Fruit fly (Drosophila melanogaster) whole organism, embryonic: ENCODE results near the gene Adgf-D.

ENCODE experiments used
- Atf6 ChIP-seq: fragments of 200-800 bp; sonication (Bioruptor generic); IDR thresholded peaks from 2 replicates; pipeline ENCODE4 v1.3.6; 2022; ENCODE audit warnings: missing biosample characterization, missing genetic modification characterization
- CG10321 ChIP-seq: fragments of 200-800 bp; sonication (Bioruptor generic); IDR thresholded peaks from 2 replicates; pipeline ENCODE4 v1.3.6; 2022; ENCODE audit warnings: missing biosample characterization, missing genetic modification characterization
- CG11695 ChIP-seq: fragments of 200-800 bp; sonication (Bioruptor generic); IDR thresholded peaks from 3 replicates; pipeline ENCODE4 v1.3.6; 2022; ENCODE audit warnings: missing biosample characterization, missing genetic modification characterization
- CG13123 ChIP-seq: fragments of 200-800 bp; sonication (Bioruptor generic); optimal IDR thresholded peaks from 2 replicates; lab custom pipeline; 2016; ENCODE audit warnings: missing biosample characterization, missing genetic modification characterization
- CG13424 ChIP-seq: fragments of 200-800 bp; sonication (Bioruptor generic); optimal IDR thresholded peaks from 2 replicates; lab custom pipeline; 2019; ENCODE audit warnings: missing biosample characterization, mild to moderate bottlenecking, missing genetic modification characterization, moderate library complexity
- CG14014 ChIP-seq: fragments of 200-800 bp; sonication (Bioruptor generic); IDR thresholded peaks from 2 replicates; pipeline ENCODE4 v1.3.6; 2022; ENCODE audit warnings: missing biosample characterization, missing genetic modification characterization
- CG15269 ChIP-seq: fragments of 200-800 bp; sonication (Bioruptor generic); optimal IDR thresholded peaks from 2 replicates; lab custom pipeline; 2018; ENCODE audit warnings: missing biosample characterization, mild to moderate bottlenecking, missing genetic modification characterization, moderate library complexity
- CG17568 ChIP-seq: fragments of 200-800 bp; sonication (Bioruptor generic); optimal IDR thresholded peaks from 2 replicates; lab custom pipeline; 2018; ENCODE audit warnings: missing biosample characterization, mild to moderate bottlenecking, missing genetic modification characterization, moderate library complexity
- CG17829 ChIP-seq: fragments of 200-800 bp; optimal IDR thresholded peaks from 2 replicates; lab custom pipeline; 2019; ENCODE audit warnings: missing biosample characterization, mild to moderate bottlenecking, missing genetic modification characterization, moderate library complexity
- CG18476 ChIP-seq: fragments of 200-800 bp; sonication (Bioruptor generic); optimal IDR thresholded peaks from 2 replicates; lab custom pipeline; 2016; ENCODE audit warnings: missing biosample characterization, mild to moderate bottlenecking, missing genetic modification characterization
- CG30020 ChIP-seq: fragments of 200-800 bp; optimal IDR thresholded peaks from 2 replicates; lab custom pipeline; 2019; ENCODE audit warnings: missing biosample characterization, mild to moderate bottlenecking, missing genetic modification characterization, moderate library complexity
- CG34422 ChIP-seq: fragments of 200-800 bp; sonication (Bioruptor generic); IDR thresholded peaks from 3 replicates; pipeline ENCODE4 v1.3.6; 2022; ENCODE audit warnings: missing biosample characterization, missing genetic modification characterization
- CG4617 ChIP-seq: fragments of 200-800 bp; sonication (Bioruptor generic); optimal IDR thresholded peaks from 3 replicates; lab custom pipeline; 2016; ENCODE audit warnings: missing biosample characterization, missing genetic modification characterization, borderline replicate concordance
- CG4854 ChIP-seq: fragments of 200-800 bp; sonication (Bioruptor generic); optimal IDR thresholded peaks from 2 replicates; lab custom pipeline; 2016; ENCODE audit warnings: missing biosample characterization, missing genetic modification characterization, inconsistent platforms
- CG6791 ChIP-seq: fragments of 200-800 bp; sonication (Bioruptor generic); IDR thresholded peaks from 3 replicates; pipeline ENCODE4 v1.3.6; 2022; ENCODE audit warnings: missing biosample characterization, missing genetic modification characterization; ENCODE audit not compliant: partially characterized antibody
- CHES-1-like ChIP-seq: fragments of 200-800 bp; sonication (Bioruptor generic); optimal IDR thresholded peaks from 2 replicates; lab custom pipeline; 2016; ENCODE audit warnings: missing biosample characterization, missing genetic modification characterization
- Dip2 ChIP-seq: fragments of 200-800 bp; sonication (Bioruptor generic); IDR thresholded peaks from 2 replicates; pipeline ENCODE4 v1.3.6; 2022; ENCODE audit warnings: missing biosample characterization, missing genetic modification characterization
- Dp ChIP-seq: fragments of 200-800 bp; sonication (Bioruptor generic); optimal IDR thresholded peaks from 2 replicates; lab custom pipeline; 2018; ENCODE audit warnings: missing biosample characterization, mild to moderate bottlenecking, missing genetic modification characterization, moderate library complexity
- E2f2 ChIP-seq: fragments of 200-800 bp; sonication (Bioruptor generic); IDR thresholded peaks from 2 replicates; pipeline ENCODE4 v1.3.6; 2022; ENCODE audit warnings: missing biosample characterization, missing genetic modification characterization
- Elba2 ChIP-seq: fragments of 200-800 bp; sonication (Bioruptor generic); optimal IDR thresholded peaks from 3 replicates; lab custom pipeline; 2016; ENCODE audit warnings: missing biosample characterization, missing genetic modification characterization
- Hr39 ChIP-seq: fragments of >200 bp; optimal IDR thresholded peaks from 2 replicates; lab custom pipeline; 2017
- NC2β ChIP-seq: fragments of 200-800 bp; sonication (Bioruptor generic); optimal IDR thresholded peaks from 2 replicates; lab custom pipeline; 2016; ENCODE audit warnings: missing biosample characterization, missing genetic modification characterization
- Xrp1 ChIP-seq: fragments of 200-800 bp; sonication (Bioruptor generic); IDR thresholded peaks from 2 replicates; pipeline ENCODE4 v1.3.6; 2022; ENCODE audit warnings: missing biosample characterization, missing genetic modification characterization
- ap ChIP-seq: fragments of 200-800 bp; sonication (Bioruptor generic); IDR thresholded peaks from 2 replicates; pipeline ENCODE4 v1.3.6; 2022; ENCODE audit warnings: missing biosample characterization, missing genetic modification characterization
- az2 ChIP-seq: fragments of 200-800 bp; sonication (Bioruptor generic); optimal IDR thresholded peaks from 3 replicates; lab custom pipeline; 2016; ENCODE audit warnings: missing biosample characterization, missing genetic modification characterization
- bbx ChIP-seq: fragments of 200-800 bp; sonication (Bioruptor generic); IDR thresholded peaks from 2 replicates; pipeline ENCODE4 v1.3.6; 2022; ENCODE audit warnings: missing biosample characterization, missing genetic modification characterization; ENCODE audit not compliant: partially characterized antibody
- caup ChIP-seq: fragments of 200-800 bp; sonication (Bioruptor generic); optimal IDR thresholded peaks from 3 replicates; lab custom pipeline; 2017; ENCODE audit warnings: missing biosample characterization, mild to moderate bottlenecking, missing genetic modification characterization, moderate library complexity; ENCODE audit not compliant: severe bottlenecking
- ci ChIP-seq: fragments of 200-800 bp; sonication (Bioruptor generic); IDR thresholded peaks from 3 replicates; pipeline ENCODE4 v1.3.6; 2022; ENCODE audit warnings: missing biosample characterization, missing genetic modification characterization
- dati ChIP-seq: fragments of 200-800 bp; sonication (Bioruptor generic); IDR thresholded peaks from 2 replicates; pipeline ENCODE4 v1.3.6; 2022; ENCODE audit warnings: missing biosample characterization, missing genetic modification characterization
- emc ChIP-seq: fragments of 200-800 bp; sonication (Bioruptor generic); optimal IDR thresholded peaks from 2 replicates; lab custom pipeline; 2016; ENCODE audit warnings: missing biosample characterization, missing genetic modification characterization
- esg ChIP-seq: fragments of 200-800 bp; sonication (Bioruptor generic); conservative IDR thresholded peaks from 2 replicates; pipeline ENCODE4 v1.3.6; 2022; ENCODE audit warnings: missing biosample characterization, missing genetic modification characterization
- exex ChIP-seq: fragments of 200-800 bp; sonication (Bioruptor generic); optimal IDR thresholded peaks from 4 replicates; lab custom pipeline; 2018; ENCODE audit warnings: missing biosample characterization, mild to moderate bottlenecking, missing genetic modification characterization, moderate library complexity
- eyg ChIP-seq: fragments of 200-800 bp; sonication (Bioruptor generic); optimal IDR thresholded peaks from 3 replicates; lab custom pipeline; 2016; ENCODE audit warnings: missing biosample characterization, missing genetic modification characterization
- gcm ChIP-seq: fragments of 200-800 bp; sonication (Bioruptor generic); optimal IDR thresholded peaks from 2 replicates; lab custom pipeline; 2019; ENCODE audit warnings: missing biosample characterization, mild to moderate bottlenecking, missing genetic modification characterization, moderate library complexity
- ken ChIP-seq: fragments of 200-800 bp; sonication (Bioruptor generic); IDR thresholded peaks from 3 replicates; pipeline ENCODE4 v1.3.6; 2022; ENCODE audit warnings: missing biosample characterization, missing genetic modification characterization
- kni ChIP-seq: fragments of 200-800 bp; sonication (Bioruptor generic); optimal IDR thresholded peaks from 3 replicates; lab custom pipeline; 2017; ENCODE audit warnings: mild to moderate bottlenecking, missing biosample characterization, missing genetic modification reagents, missing genetic modification characterization
- luna ChIP-seq: fragments of 200-800 bp; sonication (Bioruptor generic); optimal IDR thresholded peaks from 2 replicates; lab custom pipeline; 2016; ENCODE audit warnings: missing biosample characterization, missing genetic modification characterization
- ranshi ChIP-seq: fragments of 200-800 bp; sonication (Bioruptor generic); IDR thresholded peaks from 2 replicates; pipeline ENCODE4 v1.3.6; 2022; ENCODE audit warnings: missing biosample characterization, missing genetic modification characterization
- sc ChIP-seq, 3 experiments: fragments of >200 bp in 2 of 3; fragments of 200-800 bp in 1 of 3; sonication (Bioruptor generic) in 1 of 3; optimal IDR thresholded peaks; 2 replicates in 2 of 3; 3 replicates in 1 of 3; lab custom pipeline; 2017; ENCODE audit warnings: mild to moderate bottlenecking in 1 of 3, missing biosample characterization in 1 of 3, missing genetic modification characterization in 1 of 3, missing genetic modification reagents in 1 of 3
- sisA ChIP-seq: fragments of 200-800 bp; sonication (Bioruptor generic); IDR thresholded peaks from 2 replicates; pipeline ENCODE4 v1.3.6; 2022; ENCODE audit warnings: missing biosample characterization, missing genetic modification characterization
- slbo ChIP-seq: fragments of 200-800 bp; sonication (Bioruptor generic); IDR thresholded peaks from 2 replicates; pipeline ENCODE4 v1.3.6; 2022; ENCODE audit warnings: missing biosample characterization, missing genetic modification characterization
- ssp ChIP-seq: fragments of 200-800 bp; sonication (Bioruptor generic); IDR thresholded peaks from 2 replicates; pipeline ENCODE4 v1.3.6; 2022; ENCODE audit warnings: missing biosample characterization, missing genetic modification characterization
- stwl ChIP-seq: fragments of 200-800 bp; sonication (Bioruptor generic); optimal IDR thresholded peaks from 3 replicates; lab custom pipeline; 2018; ENCODE audit warnings: missing biosample characterization, mild to moderate bottlenecking, missing genetic modification characterization, moderate library complexity
- tgo ChIP-seq: fragments of 200-800 bp; sonication (Bioruptor generic); IDR thresholded peaks from 3 replicates; pipeline ENCODE4 v1.3.6; 2022; ENCODE audit warnings: missing biosample characterization, missing genetic modification characterization
- tx ChIP-seq: fragments of 200-800 bp; sonication (Bioruptor generic); optimal IDR thresholded peaks from 2 replicates; lab custom pipeline; 2016; ENCODE audit warnings: missing biosample characterization, missing genetic modification characterization
- unc-4 ChIP-seq: fragments of 200-800 bp; sonication (Bioruptor generic); IDR thresholded peaks from 2 replicates; pipeline ENCODE4 v1.3.6; 2022; ENCODE audit warnings: missing biosample characterization, missing genetic modification characterization; ENCODE audit not compliant: partially characterized antibody
- unpg ChIP-seq: fragments of 200-800 bp; sonication (Bioruptor generic); optimal IDR thresholded peaks from 3 replicates; lab custom pipeline; 2018; ENCODE audit warnings: missing biosample characterization, mild to moderate bottlenecking, missing genetic modification characterization, moderate library complexity
- wor ChIP-seq: fragments of 200-800 bp; sonication (Bioruptor generic); IDR thresholded peaks from 2 replicates; pipeline ENCODE4 v1.3.6; 2022; ENCODE audit warnings: missing biosample characterization, missing genetic modification characterization

The Adgf-D gene

DNA sequence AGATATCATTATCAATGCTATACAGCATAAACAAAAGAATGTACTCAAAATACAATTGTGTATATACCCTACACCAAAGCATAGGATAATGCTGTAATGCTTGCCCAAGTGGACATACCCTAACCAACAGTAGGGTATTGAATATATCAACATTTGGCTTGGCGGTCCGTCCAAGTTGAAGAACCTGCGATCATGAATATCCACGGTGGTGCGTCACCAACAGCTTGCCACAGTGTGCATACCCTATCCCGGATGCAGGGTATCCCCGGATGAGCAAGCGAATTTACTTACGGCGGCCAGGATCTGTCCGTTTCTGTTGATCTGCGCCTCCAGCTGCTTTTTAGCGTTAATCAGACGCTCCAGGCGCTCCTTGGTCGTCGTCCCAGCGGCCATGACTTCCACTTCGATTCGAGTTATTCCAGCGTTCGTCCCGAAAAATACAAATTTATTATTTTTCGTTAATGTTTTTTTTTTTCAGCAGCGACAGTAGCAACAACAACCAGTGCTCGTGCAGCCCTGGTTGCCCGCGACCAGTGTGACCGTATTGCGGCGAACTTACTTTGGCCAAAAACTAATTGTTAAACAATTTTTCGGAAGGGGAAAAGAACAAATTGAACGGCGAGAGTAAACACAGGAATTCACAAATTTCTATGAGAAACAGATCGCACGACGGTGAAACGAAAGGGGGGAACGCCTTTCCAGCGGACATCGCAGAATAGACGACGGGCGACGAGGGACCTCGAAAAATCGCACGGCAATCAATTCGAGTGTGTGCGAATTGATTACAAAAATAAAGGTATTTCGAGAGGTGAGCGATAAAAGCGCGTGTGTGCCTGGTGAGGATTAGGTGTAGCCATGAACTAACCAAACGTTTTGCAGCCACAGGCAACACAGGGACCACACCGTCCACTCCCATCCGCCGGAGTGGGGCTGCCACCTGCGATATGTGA lies 28.8 kb downstream of the Adgf-D start, which contains the start of the genes Lkb1 and CG9588 (continued):
- TF ChIP-seq bbx (GFP tag; lab: Robert Waterston, UW): no peak
- TF ChIP-seq luna (GFP tag; lab: Kevin White, UChicago): no peak
- no peak for TF ChIP-seq Elba2 (GFP tag; lab: Kevin White, UChicago)
- peak; percentile 81 for TF ChIP-seq ken (GFP tag; lab: Robert Waterston, UW)
- no peak for TF ChIP-seq sc (optimal IDR thresholded peaks at IDR 0.05; lab: Kevin White, UChicago)
- TF ChIP-seq sc (GFP tag; optimal IDR thresholded peaks at IDR 0.05; lab: Kevin White, UChicago): no peak
- TF ChIP-seq gcm (GFP tag; lab: Kevin White, UChicago): no peak
- TF ChIP-seq Dp: peak; percentile 17
- peak; percentile 23 for TF ChIP-seq unpg (GFP tag; lab: Kevin White, UChicago)
- peak; percentile 0 for TF ChIP-seq CG13424
- no peak for TF ChIP-seq exex (tag; lab: Kevin White, UChicago)
- TF ChIP-seq caup (GFP tag; lab: Kevin White, UChicago): peak; percentile 42
- peak; percentile 72; the same call in 2 of the 3 replicates for TF ChIP-seq CG11695 (GFP tag; lab: Robert Waterston, UW)
- TF ChIP-seq tx (GFP tag; lab: Kevin White, UChicago): peak; percentile 1
- TF ChIP-seq CHES-1-like (GFP tag; lab: Kevin White, UChicago): peak; percentile 46
- no peak for TF ChIP-seq NC2β (GFP tag; lab: Kevin White, UChicago)
- peak; percentile 67 for TF ChIP-seq ssp
- peak; percentile 87 for TF ChIP-seq sisA (GFP tag; lab: Robert Waterston, UW)
- TF ChIP-seq Xrp1 (GFP tag; lab: Robert Waterston, UW): peak; percentile 84
- no peak for TF ChIP-seq CG17829 (tag; lab: Kevin White, UChicago)
- TF ChIP-seq slbo: peak; percentile 90
- peak; percentile 76 for TF ChIP-seq tgo (GFP tag; lab: Robert Waterston, UW)
- TF ChIP-seq CG14014: peak; percentile 72
- TF ChIP-seq ci: peak; percentile 88
- TF ChIP-seq CG30020 (tag; lab: Kevin White, UChicago): no peak
- TF ChIP-seq dati (GFP tag; lab: Robert Waterston, UW): peak; percentile 20; the same call in 1 of the 2 replicates
- peak; percentile 32; the same call in 1 of the 2 replicates for TF ChIP-seq E2f2 (GFP tag; lab: Robert Waterston, UW)
- TF ChIP-seq emc (GFP tag; lab: Kevin White, UChicago): peak; percentile 45
- TF ChIP-seq unc-4 (GFP tag; lab: Robert Waterston, UW): no peak
- no peak for TF ChIP-seq CG13123 (GFP tag; lab: Kevin White, UChicago)
- peak; percentile 44 for TF ChIP-seq CG18476 (GFP tag; lab: Kevin White, UChicago)
- TF ChIP-seq stwl (tag; lab: Kevin White, UChicago): peak; percentile 39
- no peak for TF ChIP-seq kni
- TF ChIP-seq wor (GFP tag; lab: Robert Waterston, UW): peak; percentile 41; the same call in 1 of the 2 replicates
- TF ChIP-seq eyg (GFP tag; lab: Kevin White, UChicago): no peak
- TF ChIP-seq Hr39: no peak
- peak; percentile 81 for TF ChIP-seq CG34422
- TF ChIP-seq esg (GFP tag; lab: Robert Waterston, UW): peak; percentile 82
- TF ChIP-seq CG17568 (GFP tag; lab: Kevin White, UChicago): no peak
- TF ChIP-seq CG4617 (GFP tag; lab: Kevin White, UChicago): peak; percentile 98
- peak; percentile 52; the same call in 2 of the 3 replicates for TF ChIP-seq CG6791 (GFP tag; lab: Robert Waterston, UW)
- TF ChIP-seq az2 (GFP tag; lab: Kevin White, UChicago): peak; percentile 36
- TF ChIP-seq Dip2 (GFP tag; lab: Robert Waterston, UW): no peak
- peak; percentile 76 for TF ChIP-seq ap
- no peak for TF ChIP-seq CG4854 (GFP tag; lab: Kevin White, UChicago)
- peak; percentile 71 for TF ChIP-seq Atf6
- TF ChIP-seq CG10321 (GFP tag; lab: Robert Waterston, UW): peak; percentile 40; the same call in 1 of the 2 replicates
- peak; percentile 62 for TF ChIP-seq ranshi (GFP tag; lab: Robert Waterston, UW)
- TF ChIP-seq CG15269 (tag; lab: Kevin White, UChicago): no peak
